Fruit fly (Drosophila melanogaster) whole organism, prepupa: ENCODE data around the gene CG11756.

ENCODE experiments used
- CG10669 ChIP-seq: fragments of 200-800 bp; sonication (Bioruptor generic); optimal IDR thresholded peaks from 3 replicates; lab custom pipeline; 2018; ENCODE audit warnings: missing biosample characterization, mild to moderate bottlenecking, missing genetic modification characterization, moderate library complexity
- CG11294 ChIP-seq: fragments of 200-800 bp; sonication (Bioruptor generic); IDR thresholded peaks from 2 replicates; pipeline ENCODE4 v1.3.6; 2022; ENCODE audit warnings: missing biosample characterization, missing genetic modification characterization
- CG11762 ChIP-seq: fragments of 200-800 bp; sonication (Bioruptor generic); optimal IDR thresholded peaks from 3 replicates; lab custom pipeline; 2016; ENCODE audit warnings: missing biosample characterization, missing genetic modification characterization; ENCODE audit not compliant: insufficient read depth
- CG11902 ChIP-seq: fragments of 200-800 bp; sonication (Bioruptor generic); optimal IDR thresholded peaks from 3 replicates; lab custom pipeline; 2016; ENCODE audit warnings: missing biosample characterization, missing genetic modification characterization
- CG15336 ChIP-seq: fragments of 200-800 bp; sonication (Bioruptor generic); IDR thresholded peaks from 2 replicates; pipeline ENCODE4 v1.3.6; 2022; ENCODE audit warnings: missing biosample characterization, missing genetic modification characterization
- CG1621 ChIP-seq: fragments of 200-800 bp; sonication (Bioruptor generic); optimal IDR thresholded peaks from 3 replicates; lab custom pipeline; 2018; ENCODE audit warnings: missing biosample characterization, mild to moderate bottlenecking, missing genetic modification characterization
- CG16779 ChIP-seq: fragments of 200-800 bp; sonication (Bioruptor generic); optimal IDR thresholded peaks from 3 replicates; lab custom pipeline; 2017; ENCODE audit warnings: missing biosample characterization, mild to moderate bottlenecking, missing genetic modification characterization
- CG3032 ChIP-seq: fragments of 200-800 bp; optimal IDR thresholded peaks from 2 replicates; lab custom pipeline; 2019; ENCODE audit warnings: missing biosample characterization, mild to moderate bottlenecking, missing genetic modification characterization, moderate library complexity
- CG31627 ChIP-seq: fragments of 200-800 bp; sonication (Bioruptor generic); optimal IDR thresholded peaks from 3 replicates; lab custom pipeline; 2016; ENCODE audit warnings: missing biosample characterization, missing genetic modification characterization
- CG32006 ChIP-seq: fragments of 200-800 bp; sonication (Bioruptor generic); optimal IDR thresholded peaks from 3 replicates; lab custom pipeline; 2017; ENCODE audit warnings: missing biosample characterization, mild to moderate bottlenecking, missing genetic modification characterization
- CG34406 ChIP-seq: fragments of 200-800 bp; sonication (Bioruptor generic); optimal IDR thresholded peaks from 3 replicates; lab custom pipeline; 2016; ENCODE audit warnings: missing biosample characterization, missing genetic modification characterization
- CG3919 ChIP-seq: fragments of 200-800 bp; sonication (Bioruptor generic); optimal IDR thresholded peaks from 3 replicates; lab custom pipeline; 2016; ENCODE audit warnings: missing biosample characterization, missing genetic modification characterization
- CG6163 ChIP-seq: fragments of 200-800 bp; sonication (Bioruptor generic); IDR thresholded peaks from 3 replicates; pipeline ENCODE4 v1.3.6; 2022; ENCODE audit warnings: missing biosample characterization, missing genetic modification characterization
- CG6792 ChIP-seq: fragments of 200-800 bp; sonication (Bioruptor generic); optimal IDR thresholded peaks from 3 replicates; lab custom pipeline; 2016; ENCODE audit warnings: missing biosample characterization, missing genetic modification characterization
- CG8119 ChIP-seq: fragments of 200-800 bp; sonication (Bioruptor generic); IDR thresholded peaks from 3 replicates; pipeline ENCODE4 v1.3.6; 2022; ENCODE audit warnings: missing biosample characterization, missing genetic modification characterization
- CG8632 ChIP-seq: fragments of 200-800 bp; sonication (Bioruptor generic); optimal IDR thresholded peaks from 3 replicates; lab custom pipeline; 2016; ENCODE audit warnings: missing biosample characterization, missing genetic modification characterization
- CG9139 ChIP-seq: fragments of 200-800 bp; sonication (Bioruptor generic); optimal IDR thresholded peaks from 3 replicates; lab custom pipeline; 2017; ENCODE audit warnings: missing biosample characterization, mild to moderate bottlenecking, missing genetic modification characterization
- Eip78C ChIP-seq: fragments of 200-800 bp; sonication (Bioruptor generic); peaks from one replicate; lab custom pipeline; 2016; ENCODE audit warnings: missing biosample characterization, missing genetic modification characterization
- Eip93F ChIP-seq: fragments of 200-800 bp; sonication (Bioruptor generic); optimal IDR thresholded peaks from 2 replicates; lab custom pipeline; 2016; ENCODE audit warnings: missing biosample characterization, mild to moderate bottlenecking, missing genetic modification characterization
- Ets21C ChIP-seq: fragments of 200-800 bp; sonication (Bioruptor generic); optimal IDR thresholded peaks from 3 replicates; lab custom pipeline; 2016; ENCODE audit warnings: missing biosample characterization, missing genetic modification characterization
- Hr39 ChIP-seq: fragments of 200-800 bp; sonication (Bioruptor generic); optimal IDR thresholded peaks from 2 replicates; lab custom pipeline; 2016; ENCODE audit warnings: missing biosample characterization, missing genetic modification characterization
- Hr4 ChIP-seq: fragments of 200-800 bp; sonication (Bioruptor generic); optimal IDR thresholded peaks from 3 replicates; lab custom pipeline; 2016; ENCODE audit warnings: missing biosample characterization, missing genetic modification characterization
- Lpt ChIP-seq: fragments of 200-800 bp; sonication (Bioruptor generic); optimal IDR thresholded peaks from 3 replicates; lab custom pipeline; 2016; ENCODE audit warnings: missing biosample characterization, missing genetic modification characterization
- Met ChIP-seq: fragments of 200-800 bp; sonication (Bioruptor generic); optimal IDR thresholded peaks from 3 replicates; lab custom pipeline; 2016; ENCODE audit warnings: missing biosample characterization, missing genetic modification characterization
- OdsH ChIP-seq: fragments of 200-800 bp; sonication (Bioruptor generic); optimal IDR thresholded peaks from 3 replicates; lab custom pipeline; 2016; ENCODE audit warnings: missing biosample characterization, missing genetic modification characterization
- achi ChIP-seq: fragments of 200-800 bp; sonication (Bioruptor generic); optimal IDR thresholded peaks from 3 replicates; lab custom pipeline; 2016; ENCODE audit warnings: missing biosample characterization, missing genetic modification characterization
- acj6 ChIP-seq: fragments of 200-800 bp; sonication (Bioruptor generic); optimal IDR thresholded peaks from 3 replicates; lab custom pipeline; 2016; ENCODE audit warnings: missing biosample characterization, missing genetic modification characterization
- cyc ChIP-seq: fragments of 200-800 bp; sonication (Bioruptor generic); optimal IDR thresholded peaks from 3 replicates; lab custom pipeline; 2016; ENCODE audit warnings: missing biosample characterization, missing genetic modification characterization
- dsx ChIP-seq: fragments of 200-800 bp; optimal IDR thresholded peaks from 3 replicates; lab custom pipeline; 2019; ENCODE audit warnings: missing biosample characterization, mild to moderate bottlenecking, missing genetic modification characterization, moderate library complexity; ENCODE audit not compliant: poor library complexity, severe bottlenecking
- eg ChIP-seq: fragments of 200-800 bp; sonication (Bioruptor generic); IDR thresholded peaks from 3 replicates; pipeline ENCODE4 v1.3.6; 2022; ENCODE audit warnings: missing biosample characterization, missing genetic modification characterization
- esn ChIP-seq: fragments of 200-800 bp; sonication (Bioruptor generic); optimal IDR thresholded peaks from 2 replicates; lab custom pipeline; 2016; ENCODE audit warnings: missing biosample characterization, mild to moderate bottlenecking, missing genetic modification characterization, moderate library complexity
- fd85E ChIP-seq: fragments of 200-800 bp; sonication (Bioruptor generic); optimal IDR thresholded peaks from 3 replicates; lab custom pipeline; 2016; ENCODE audit warnings: missing biosample characterization, missing genetic modification characterization
- fkh ChIP-seq: fragments of 200-800 bp; sonication (Bioruptor generic); optimal IDR thresholded peaks from 3 replicates; lab custom pipeline; 2017; ENCODE audit warnings: missing biosample characterization, mild to moderate bottlenecking, missing genetic modification characterization, moderate library complexity
- lz ChIP-seq: fragments of 200-800 bp; sonication (Bioruptor generic); optimal IDR thresholded peaks from 3 replicates; lab custom pipeline; 2016; ENCODE audit warnings: missing biosample characterization, missing genetic modification characterization
- net ChIP-seq: fragments of 200-800 bp; sonication (Bioruptor generic); optimal IDR thresholded peaks from 3 replicates; lab custom pipeline; 2016; ENCODE audit warnings: missing biosample characterization, missing genetic modification characterization
- salr ChIP-seq, 2 experiments: fragments of 200-800 bp; sonication (Bioruptor generic); optimal IDR thresholded peaks; 3 replicates each; lab custom pipeline; 2016 to 2018; ENCODE audit warnings: missing biosample characterization in 2 of 2, missing genetic modification characterization in 2 of 2, mild to moderate bottlenecking in 1 of 2
- spab ChIP-seq: fragments of 200-800 bp; sonication (Bioruptor generic); optimal IDR thresholded peaks from 2 replicates; lab custom pipeline; 2017; ENCODE audit warnings: missing biosample characterization, mild to moderate bottlenecking, missing genetic modification characterization, missing genetic modification reagents
- ss ChIP-seq, 2 experiments: fragments of 200-800 bp; sonication (Bioruptor generic); optimal IDR thresholded peaks; 2 replicates in 1 of 2; 3 replicates in 1 of 2; lab custom pipeline; 2017 to 2018; ENCODE audit warnings: mild to moderate bottlenecking in 2 of 2, missing biosample characterization in 2 of 2, missing genetic modification characterization in 2 of 2, moderate library complexity in 1 of 2
- svp ChIP-seq: fragments of 200-800 bp; sonication (Bioruptor generic); peaks from one replicate; lab custom pipeline; 2016; ENCODE audit warnings: missing biosample characterization, missing genetic modification characterization

Gene CG11756

dm6 chrX:11370792-11371191, 22.9 kb downstream of the CG11756 start (continued):
- TF ChIP-seq CG15336 (peak; percentile 65), acj6 (no peak), Eip78C (GFP tag; lab: Kevin White, UChicago) (peak; percentile 81), CG16779 (no peak), OdsH (GFP tag; lab: Kevin White, UChicago) (no peak), svp (GFP tag; lab: Kevin White, UChicago) (peak; percentile 52), CG9139 (no peak), net (peak; percentile 6)

- TF ChIP-seq Ets21C (GFP tag; lab: Kevin White, UChicago) (no peak), Eip93F (GFP tag; lab: Kevin White, UChicago) (no peak), CG8119 (no peak), spab (GFP tag; lab: Kevin White, UChicago) (no peak), Lpt (GFP tag; lab: Kevin White, UChicago) (no peak), CG3919 (GFP tag; lab: Kevin White, UChicago) (no peak), svp (GFP tag; lab: Kevin White, UChicago) (no peak), CG32006 (GFP tag; lab: Kevin White, UChicago) (no peak), CG10669 (GFP tag; lab: Kevin White, UChicago) (no peak), CG8632 (no peak), esn (GFP tag; lab: Kevin White, UChicago) (no peak), CG34406 (GFP tag; lab: Kevin White, UChicago) (no peak), Hr4 (GFP tag; lab: Kevin White, UChicago) (no peak), OdsH (GFP tag; lab: Kevin White, UChicago) (no peak), fd85E (GFP tag; lab: Kevin White, UChicago) (no peak), CG11294 (GFP tag; lab: Robert Waterston, UW) (no peak), cyc (GFP tag; lab: Kevin White, UChicago) (no peak), CG11762 (GFP tag; lab: Kevin White, UChicago) (no peak), fkh (GFP tag; lab: Kevin White, UChicago) (no peak), CG6163 (GFP tag; lab: Robert Waterston, UW) (no peak)
These were observed 23.7 kb downstream of the CG11756 start for dm6 chrX:11371613-11372012.

- TF ChIP-seq salr (GFP tag; optimal IDR thresholded peaks at IDR 0.05; lab: Kevin White, UChicago) (peak in 1 of 2 experiments; percentile 11), CG6163 (GFP tag; lab: Robert Waterston, UW) (0 out of 3 replicates have a peak, but pooled peaks have one; percentile 21), eg (GFP tag; lab: Robert Waterston, UW) (peak; percentile 58), CG6792 (no peak), svp (GFP tag; lab: Kevin White, UChicago) (peak; percentile 56), cyc (GFP tag; lab: Kevin White, UChicago) (no peak), Hr4 (GFP tag; lab: Kevin White, UChicago) (peak; percentile 55), CG8119 (peak; percentile 49; the same call in 2 of the 3 replicates), esn (GFP tag; lab: Kevin White, UChicago) (peak; percentile 4), Hr39 (GFP tag; lab: Kevin White, UChicago) (peak; percentile 12), CG11762 (GFP tag; lab: Kevin White, UChicago) (no peak), net (peak; percentile 1), acj6 (peak; percentile 11), OdsH (GFP tag; lab: Kevin White, UChicago) (peak; percentile 27), dsx (GFP tag; lab: Kevin White, UChicago) (no peak), CG15336 (peak; percentile 28; the same call in 1 of the 2 replicates), ss (GFP tag; optimal IDR thresholded peaks at IDR 0.05; lab: Kevin White, UChicago) (no peak), CG8632 (no peak), Eip78C (GFP tag; lab: Kevin White, UChicago) (peak; percentile 68), Lpt (GFP tag; lab: Kevin White, UChicago) (no peak), achi (GFP tag; lab: Kevin White, UChicago) (peak; percentile 4), lz (peak; percentile 15), CG3032 (no peak), CG1621 (tag; lab: Kevin White, UChicago) (no peak), CG31627 (GFP tag; lab: Kevin White, UChicago) (peak; percentile 22), CG11902 (GFP tag; lab: Kevin White, UChicago) (no peak), CG32006 (GFP tag; lab: Kevin White, UChicago) (peak; percentile 29), fd85E (GFP tag; lab: Kevin White, UChicago) (no peak), Met (GFP tag; lab: Kevin White, UChicago) (peak; percentile 11)
These were observed 25.1 kb downstream of the CG11756 start for dm6 chrX:11372764-11373712.
